Worm (Caenorhabditis elegans): ENCODE measurements around the gene F10E7.6.

- TF ChIP-seq unc-62 (GFP tag; optimal IDR thresholded peaks at IDR 0.05): no peak
- peak; percentile 51 for TF ChIP-seq snpc-4 (tag; optimal IDR thresholded peaks at IDR 0.05)
- peak; percentile 73 for TF ChIP-seq ama-1 (optimal IDR thresholded peaks at IDR 0.05)
- peak; percentile 76 for TF ChIP-seq lin-13 (GFP tag; optimal IDR thresholded peaks at IDR 0.05)
- no peak for TF ChIP-seq dmd-4 (tag; optimal IDR thresholded peaks at IDR 0.05)
- TF ChIP-seq zag-1 (tag; optimal IDR thresholded peaks at IDR 0.05): peak; percentile 62
- TF ChIP-seq ceh-82 (tag; optimal IDR thresholded peaks at IDR 0.05): no peak
- TF ChIP-seq unc-39 (tag; optimal IDR thresholded peaks at IDR 0.05): no peak
Measured at ce11 chrII:7104794-7105613, 7.9 kb upstream of the F10E7.6 start, which contains the start of the genes farl-11 and rpl-33.

Data from whole organism, L2 larva.